Worm (Caenorhabditis elegans): ENCODE measurements around the gene ran-2.
"Not testable (repeated sequence)": the region's sequence is repeated elsewhere in the genome, so short reads cannot be mapped to it uniquely, and the experiment has no call there.

Gene ran-2

ce11 chrIII:7953208-7953607, 19.9 kb downstream of the ran-2 start, which contains the start of gene let-754:
Gene let-754, minus strand, starts transcription at chrIII:7953308.
- no peak for TF ChIP-seq dao-5 (tag; optimal IDR thresholded peaks at IDR 0.05)
- TF ChIP-seq W03F9.2 (tag; optimal IDR thresholded peaks at IDR 0.05) = no peak
- TF ChIP-seq him-1 (tag; optimal IDR thresholded peaks at IDR 0.05) = no peak

DNA sequence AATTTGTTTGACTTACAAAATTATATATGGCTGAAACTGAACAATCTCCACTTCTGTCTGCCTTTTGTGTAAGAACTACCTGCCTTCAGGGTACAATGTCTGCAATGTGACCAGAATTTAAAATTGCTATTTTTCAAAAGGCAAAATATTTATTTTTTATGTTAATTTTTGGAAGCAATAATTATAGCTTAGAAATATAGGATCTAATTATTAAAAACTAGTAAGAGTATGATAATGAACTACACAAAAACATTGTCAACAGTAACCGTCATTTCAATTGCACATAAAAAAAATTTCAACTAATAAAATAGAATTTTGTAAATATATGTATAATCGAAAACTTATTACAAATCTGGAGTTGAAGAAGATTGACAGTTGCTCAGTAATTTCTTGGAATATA, 23.6 kb downstream of the ran-2 start, which contains the start of gene C29E4.9:
Gene C29E4.9 (minus strand): TSS at position 101 of the 400 bp plus-strand sequence.
- TF ChIP-seq W03F9.2 (tag; optimal IDR thresholded peaks at IDR 0.05) = no peak
- TF ChIP-seq him-1 (tag; optimal IDR thresholded peaks at IDR 0.05) = no peak
- no peak for TF ChIP-seq dao-5 (tag; optimal IDR thresholded peaks at IDR 0.05)

ce11 chrIII:7958085-7958484, 24.8 kb downstream of the ran-2 start, which contains the start of gene C29E4.11:
Gene C29E4.11, minus strand, starts transcription at chrIII:7958114.
- no peak for TF ChIP-seq him-1 (tag; optimal IDR thresholded peaks at IDR 0.05)
- no peak for TF ChIP-seq W03F9.2 (tag; optimal IDR thresholded peaks at IDR 0.05)
- TF ChIP-seq dao-5 (tag; optimal IDR thresholded peaks at IDR 0.05) = no peak

ce11 chrIII:7958922-7959609, 25.7 kb downstream of the ran-2 start, which contains the start of gene F54H12.10:
Gene F54H12.10, minus strand, starts transcription at chrIII:7958972.
- not testable (repeated sequence) for TF ChIP-seq him-1, W03F9.2, dao-5 (tag; optimal IDR thresholded peaks at IDR 0.05)

- TF ChIP-seq him-1, dao-5, W03F9.2 (tag; optimal IDR thresholded peaks at IDR 0.05): not testable (repeated sequence)
These were observed 29.3 kb downstream of the ran-2 start, which contains the start of gene F54H12.4 for ce11 chrIII:7962641-7963040. Gene F54H12.4, minus strand, starts transcription at chrIII:7962741.

- not testable (repeated sequence) for TF ChIP-seq W03F9.2, him-1, dao-5 (tag; optimal IDR thresholded peaks at IDR 0.05)
These were observed 30.9 kb downstream of the ran-2 start, which contains the start of gene F54H12.2 for ce11 chrIII:7964281-7964680. Gene F54H12.2, plus strand, starts transcription at chrIII:7964581.

ce11 chrIII:7969121-7969520, 35.8 kb downstream of the ran-2 start, which contains the start of the genes F54H12.8 and F54H12.7:
Gene F54H12.8, minus strand, starts transcription at chrIII:7969221.
Gene F54H12.7, plus strand, starts transcription at chrIII:7969349.
- TF ChIP-seq dao-5 (tag; optimal IDR thresholded peaks at IDR 0.05) = no peak
- TF ChIP-seq W03F9.2 (tag; optimal IDR thresholded peaks at IDR 0.05) = no peak
- no peak for TF ChIP-seq him-1 (tag; optimal IDR thresholded peaks at IDR 0.05)

ce11 chrIII:7972061-7972460, 38.7 kb downstream of the ran-2 start, which contains the start of gene F54H12.5:
Gene F54H12.5, minus strand, starts transcription at chrIII:7972161.
- no peak for TF ChIP-seq dao-5 (tag; optimal IDR thresholded peaks at IDR 0.05)
- no peak for TF ChIP-seq him-1 (tag; optimal IDR thresholded peaks at IDR 0.05)
- no peak for TF ChIP-seq W03F9.2 (tag; optimal IDR thresholded peaks at IDR 0.05)

DNA sequence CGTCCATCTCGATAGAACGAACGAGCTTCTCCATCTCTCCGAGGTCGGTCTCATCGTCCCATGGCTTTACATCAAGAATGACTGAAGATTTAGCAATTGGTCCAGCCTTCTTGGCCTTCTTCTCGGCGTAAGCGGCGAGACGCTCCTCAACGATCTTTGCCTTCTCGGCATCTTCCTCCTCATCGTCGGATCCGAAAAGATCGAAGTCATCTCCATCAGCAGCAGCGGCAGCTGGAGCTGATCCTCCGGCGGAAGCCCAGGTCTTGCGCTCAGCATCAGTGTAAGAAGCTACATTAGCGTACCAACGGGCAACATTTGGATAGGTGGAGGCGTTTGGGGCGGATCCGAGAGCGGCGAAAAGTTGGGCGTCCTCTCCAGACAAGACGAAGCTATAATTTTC, 39.4 kb downstream of the ran-2 start:
- TF ChIP-seq W03F9.2 (tag; optimal IDR thresholded peaks at IDR 0.05) (no peak), dao-5 (tag; optimal IDR thresholded peaks at IDR 0.05) (no peak), him-1 (tag; optimal IDR thresholded peaks at IDR 0.05) (no peak)

DNA sequence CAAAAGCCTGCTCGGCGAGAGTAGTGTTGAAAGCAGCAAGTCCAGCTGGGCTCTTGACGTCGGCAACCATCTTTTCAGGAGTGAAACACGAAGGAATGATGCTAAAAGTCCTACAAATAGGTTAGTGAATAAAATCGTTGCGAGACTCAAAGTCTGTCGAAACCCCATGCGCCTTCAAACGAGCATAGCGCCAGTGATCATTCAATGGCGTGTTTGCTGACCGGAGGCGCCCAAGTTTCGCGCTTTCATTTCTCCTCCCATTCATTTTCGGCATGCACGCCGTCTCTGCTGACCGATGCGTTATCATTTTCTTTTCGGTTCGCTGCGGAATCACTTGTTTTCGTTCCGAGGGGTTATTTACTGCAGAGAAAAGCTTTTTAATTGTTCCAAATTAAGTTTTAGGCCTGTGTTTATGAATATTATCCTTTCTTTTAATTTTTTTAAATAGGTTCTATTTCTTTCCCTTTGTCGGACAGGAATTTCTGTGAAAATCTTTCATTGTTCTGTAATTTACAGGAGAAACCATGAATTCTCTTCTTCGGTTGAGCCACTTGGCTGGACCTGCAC, 39.9 kb downstream of the ran-2 start, which contains the start of the genes eef-1B.1 and aco-2:
Gene eef-1B.1 (minus strand): TSS at position 186 of the 567 bp plus-strand sequence.
Gene aco-2 (plus strand): TSS at position 517 of the 567 bp plus-strand sequence.
- TF ChIP-seq dao-5 (tag; optimal IDR thresholded peaks at IDR 0.05) = no peak
- peak; percentile 67 for TF ChIP-seq him-1 (tag; optimal IDR thresholded peaks at IDR 0.05)
- TF ChIP-seq W03F9.2 (tag; optimal IDR thresholded peaks at IDR 0.05) = peak; percentile 90

DNA sequence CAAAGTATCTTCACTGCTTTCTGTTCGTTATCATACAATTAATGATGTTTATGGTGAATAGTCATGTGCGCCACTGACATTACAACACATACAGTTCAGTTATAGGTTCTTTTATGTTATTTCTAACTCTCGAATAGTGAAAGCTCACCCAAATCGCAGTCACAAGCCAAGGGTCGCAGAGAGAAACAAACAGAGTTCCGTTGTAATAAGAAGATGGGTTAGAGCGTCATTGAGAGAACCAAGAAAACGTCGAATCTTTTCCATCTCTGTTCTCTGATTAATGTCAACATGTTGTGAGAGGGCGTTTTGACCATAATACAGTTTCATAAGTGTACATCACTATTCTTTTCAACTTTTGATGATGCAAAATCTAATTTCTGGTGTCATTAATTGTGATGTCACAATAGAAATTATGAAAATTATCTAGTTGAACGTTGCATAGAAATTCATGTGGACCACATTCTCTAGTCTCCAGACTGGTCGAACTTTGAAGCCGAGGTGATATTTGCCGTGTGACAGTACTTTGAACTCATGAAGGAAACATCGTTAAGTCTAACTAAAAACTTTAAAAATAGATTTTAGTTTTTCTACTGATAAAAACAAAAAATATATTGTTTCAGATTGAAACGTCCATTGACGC, 40.8 kb downstream of the ran-2 start:
- TF ChIP-seq him-1 (tag; optimal IDR thresholded peaks at IDR 0.05) (no peak), dao-5 (tag; optimal IDR thresholded peaks at IDR 0.05) (no peak), W03F9.2 (tag; optimal IDR thresholded peaks at IDR 0.05) (no peak)

ce11 chrIII:7977224-7977623, 43.9 kb downstream of the ran-2 start:
- TF ChIP-seq dao-5 (tag; optimal IDR thresholded peaks at IDR 0.05) (no peak), him-1 (tag; optimal IDR thresholded peaks at IDR 0.05) (no peak), W03F9.2 (tag; optimal IDR thresholded peaks at IDR 0.05) (no peak)

- TF ChIP-seq W03F9.2 (tag; optimal IDR thresholded peaks at IDR 0.05) (peak; percentile 16), him-1 (tag; optimal IDR thresholded peaks at IDR 0.05) (no peak), dao-5 (tag; optimal IDR thresholded peaks at IDR 0.05) (no peak)
These were observed 44.4 kb downstream of the ran-2 start, which contains the start of gene C06G4.4 for ce11 chrIII:7977777-7978176. Gene C06G4.4, minus strand, starts transcription at chrIII:7977812.
